Worm (Caenorhabditis elegans) whole organism, L1 larva: ENCODE results near the gene ttbk-7.

Source experiments
- ceh-88 ChIP-seq: fragments of 200-800 bp; sonication (Bioruptor generic); IDR thresholded peaks from 2 replicates; pipeline ENCODE4 v1.3.6; 2022; ENCODE audit warnings: missing genetic modification characterization, missing compliant biosample characterization
- ces-1 ChIP-seq: fragments of 150-350 bp; optimal IDR thresholded peaks from 2 replicates; lab custom pipeline; 2014; ENCODE audit warnings: missing biosample characterization, missing genetic modification reagents, missing genetic modification characterization
- nhr-28 ChIP-seq: fragments of 150-350 bp; optimal IDR thresholded peaks from 2 replicates; lab custom pipeline; 2014; ENCODE audit warnings: missing biosample characterization, missing genetic modification characterization

DNA sequence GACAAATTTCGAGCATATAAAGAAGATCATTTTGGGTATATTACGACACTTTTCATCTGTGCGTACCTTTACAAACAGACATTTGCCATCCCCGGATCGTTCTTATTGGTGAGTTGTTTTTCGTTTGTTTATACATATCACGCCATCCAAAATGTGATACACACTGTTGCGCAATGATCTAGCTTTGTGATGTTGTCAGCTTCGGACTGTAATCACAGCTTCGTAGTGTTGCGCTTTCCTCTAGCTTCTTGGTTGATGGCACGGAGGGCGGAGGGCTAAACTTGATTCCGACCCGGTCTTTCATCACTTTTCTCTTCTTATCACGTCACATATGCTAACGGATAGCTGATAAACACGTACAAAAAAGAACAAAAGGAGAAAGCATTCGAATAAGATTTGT, 16.3 kb downstream of the ttbk-7 start:
- TF ChIP-seq nhr-28 (tag; lab: Kevin White, UChicago) (no peak), ceh-88 (GFP tag; lab: Robert Waterston, UW) (no peak), ces-1 (GFP tag; lab: Kevin White, UChicago) (no peak)
